Fruit fly (Drosophila melanogaster) whole organism, embryonic: Measurements from ENCODE around the gene Snm1.
A peak's percentile ranks its signal among the peaks of the same experiment; 100 is the strongest.

Experiments used
- Ada2b ChIP-seq: fragments of 200-800 bp; sonication (Bioruptor generic); IDR thresholded peaks from 2 replicates; pipeline ENCODE4 v1.3.6; 2022; ENCODE audit warnings: missing biosample characterization, missing genetic modification characterization
- CG10147 ChIP-seq: fragments of 200-800 bp; sonication (Bioruptor generic); optimal IDR thresholded peaks from 2 replicates; lab custom pipeline; 2019; ENCODE audit warnings: missing biosample characterization, mild to moderate bottlenecking, missing genetic modification characterization, moderate library complexity
- CG11695 ChIP-seq: fragments of 200-800 bp; sonication (Bioruptor generic); IDR thresholded peaks from 3 replicates; pipeline ENCODE4 v1.3.6; 2022; ENCODE audit warnings: missing biosample characterization, missing genetic modification characterization
- CG1233 ChIP-seq: fragments of 200-800 bp; sonication (Bioruptor generic); optimal IDR thresholded peaks from 4 replicates; lab custom pipeline; 2018; ENCODE audit warnings: missing biosample characterization, mild to moderate bottlenecking, missing genetic modification characterization
- CG13123 ChIP-seq: fragments of 200-800 bp; sonication (Bioruptor generic); optimal IDR thresholded peaks from 2 replicates; lab custom pipeline; 2016; ENCODE audit warnings: missing biosample characterization, missing genetic modification characterization
- CG14441 ChIP-seq: fragments of 200-800 bp; sonication (Bioruptor generic); IDR thresholded peaks from 2 replicates; pipeline ENCODE4 v1.3.6; 2022; ENCODE audit warnings: missing biosample characterization, missing genetic modification characterization
- CG15601 ChIP-seq: fragments of 200-800 bp; sonication (Bioruptor generic); optimal IDR thresholded peaks from 3 replicates; lab custom pipeline; 2019; ENCODE audit warnings: missing biosample characterization, mild to moderate bottlenecking, missing genetic modification characterization, moderate library complexity
- CG17359 ChIP-seq: fragments of 200-800 bp; sonication (Bioruptor generic); optimal IDR thresholded peaks from 3 replicates; lab custom pipeline; 2018; ENCODE audit warnings: missing biosample characterization, mild to moderate bottlenecking, missing genetic modification characterization, moderate library complexity
- CG1832 ChIP-seq: fragments of 200-800 bp; sonication (Bioruptor generic); optimal IDR thresholded peaks from 2 replicates; lab custom pipeline; 2017; ENCODE audit warnings: missing biosample characterization, mild to moderate bottlenecking, missing genetic modification characterization, inconsistent platforms
- CG18476 ChIP-seq: fragments of 200-800 bp; sonication (Bioruptor generic); optimal IDR thresholded peaks from 2 replicates; lab custom pipeline; 2016; ENCODE audit warnings: missing biosample characterization, mild to moderate bottlenecking, missing genetic modification characterization
- CG2129 ChIP-seq: fragments of 200-800 bp; sonication (Bioruptor generic); IDR thresholded peaks from 2 replicates; pipeline ENCODE4 v1.3.6; 2022; ENCODE audit warnings: missing biosample characterization, missing genetic modification characterization; ENCODE audit not compliant: partially characterized antibody
- CG33557 ChIP-seq: fragments of 200-800 bp; sonication (Bioruptor generic); optimal IDR thresholded peaks from 2 replicates; lab custom pipeline; 2019; ENCODE audit warnings: missing biosample characterization, mild to moderate bottlenecking, missing genetic modification characterization, moderate library complexity
- CG4282 ChIP-seq: fragments of 200-800 bp; sonication (Bioruptor generic); optimal IDR thresholded peaks from 2 replicates; lab custom pipeline; 2016; ENCODE audit warnings: missing biosample characterization, missing genetic modification characterization
- CG6272 ChIP-seq: fragments of 200-800 bp; sonication (Bioruptor generic); IDR thresholded peaks from 2 replicates; pipeline ENCODE4 v1.3.6; 2022; ENCODE audit warnings: missing biosample characterization, missing genetic modification characterization
- CG7357 ChIP-seq: fragments of 200-800 bp; sonication (Bioruptor generic); IDR thresholded peaks from 3 replicates; pipeline ENCODE4 v1.3.6; 2022; ENCODE audit warnings: missing biosample characterization, missing genetic modification characterization
- CTCF ChIP-seq: fragments of 200-800 bp; sonication (Bioruptor generic); optimal IDR thresholded peaks from 2 replicates; lab custom pipeline; 2017; ENCODE audit warnings: missing biosample characterization, mild to moderate bottlenecking, missing genetic modification characterization, moderate library complexity
- CkIIα-i1 ChIP-seq: fragments of 200-800 bp; sonication (Bioruptor generic); IDR thresholded peaks from 2 replicates; pipeline ENCODE4 v1.3.6; 2022; ENCODE audit warnings: missing biosample characterization, missing genetic modification characterization
- D19B ChIP-seq: fragments of 200-800 bp; sonication (Bioruptor generic); optimal IDR thresholded peaks from 2 replicates; lab custom pipeline; 2017; ENCODE audit warnings: missing biosample characterization, mild to moderate bottlenecking, missing genetic modification characterization
- Dbx ChIP-seq: fragments of 200-800 bp; sonication (Bioruptor generic); IDR thresholded peaks from 3 replicates; pipeline ENCODE4 v1.3.6; 2022; ENCODE audit warnings: missing biosample characterization, missing genetic modification characterization
- Dref ChIP-seq: fragments of 200-800 bp; sonication (Bioruptor generic); IDR thresholded peaks from 2 replicates; pipeline ENCODE4 v1.3.6; 2022; ENCODE audit warnings: missing biosample characterization, missing genetic modification characterization
- ERR ChIP-seq: fragments of 200-800 bp; sonication (Bioruptor generic); optimal IDR thresholded peaks from 2 replicates; lab custom pipeline; 2016; ENCODE audit warnings: missing biosample characterization, missing genetic modification characterization
- Jarid2 ChIP-seq: fragments of 200-800 bp; sonication (Bioruptor generic); optimal IDR thresholded peaks from 3 replicates; lab custom pipeline; 2017; ENCODE audit warnings: mild to moderate bottlenecking, missing biosample characterization, missing genetic modification reagents, missing genetic modification characterization
- Lim3 ChIP-seq: fragments of 200-800 bp; sonication (Bioruptor generic); IDR thresholded peaks from 2 replicates; pipeline ENCODE4 v1.3.6; 2022; ENCODE audit warnings: missing biosample characterization, missing genetic modification characterization
- MTF-1 ChIP-seq: fragments of 200-800 bp; sonication (Bioruptor generic); optimal IDR thresholded peaks from 2 replicates; lab custom pipeline; 2018; ENCODE audit warnings: missing biosample characterization, mild to moderate bottlenecking, missing genetic modification characterization, borderline replicate concordance
- Myb ChIP-seq: fragments of 200-800 bp; sonication (Bioruptor generic); optimal IDR thresholded peaks from 2 replicates; lab custom pipeline; 2016; ENCODE audit warnings: missing biosample characterization, missing genetic modification characterization
- NFAT ChIP-seq: fragments of 200-800 bp; sonication (Bioruptor generic); IDR thresholded peaks from 2 replicates; pipeline ENCODE4 v1.3.6; 2022; ENCODE audit warnings: missing biosample characterization, missing genetic modification characterization
- Pdp1 ChIP-seq, 2 experiments: fragments of 200-800 bp; sonication (Bioruptor generic); optimal IDR thresholded peaks; 3 replicates each; lab custom pipeline; 2016; ENCODE audit warnings: missing biosample characterization in 2 of 2, missing genetic modification characterization in 2 of 2, mild to moderate bottlenecking in 1 of 2, moderate library complexity in 1 of 2
- Sin3A ChIP-seq: fragments of >200 bp; optimal IDR thresholded peaks from 2 replicates; lab custom pipeline; 2018
- Sox102F ChIP-seq: fragments of 200-800 bp; sonication (Bioruptor generic); optimal IDR thresholded peaks from 2 replicates; lab custom pipeline; 2018; ENCODE audit warnings: missing biosample characterization, mild to moderate bottlenecking, missing genetic modification characterization, moderate library complexity
- Tbp ChIP-seq: fragments of >200 bp; optimal IDR thresholded peaks from 2 replicates; lab custom pipeline; 2018; ENCODE audit warnings: missing biosample characterization, missing genetic modification characterization
- ap ChIP-seq: fragments of 200-800 bp; sonication (Bioruptor generic); IDR thresholded peaks from 2 replicates; pipeline ENCODE4 v1.3.6; 2022; ENCODE audit warnings: missing biosample characterization, missing genetic modification characterization
- az2 ChIP-seq: fragments of 200-800 bp; sonication (Bioruptor generic); optimal IDR thresholded peaks from 3 replicates; lab custom pipeline; 2016; ENCODE audit warnings: missing biosample characterization, missing genetic modification characterization
- cad ChIP-seq: fragments of >200 bp; optimal IDR thresholded peaks from 2 replicates; lab custom pipeline; 2017; ENCODE audit warnings: missing biosample characterization, missing genetic modification characterization
- corto ChIP-seq: fragments of 200-800 bp; sonication (Bioruptor generic); optimal IDR thresholded peaks from 2 replicates; lab custom pipeline; 2016; ENCODE audit warnings: missing biosample characterization, mild to moderate bottlenecking, missing genetic modification characterization, moderate library complexity
- cwo ChIP-seq: fragments of 200-800 bp; sonication (Bioruptor generic); optimal IDR thresholded peaks from 3 replicates; lab custom pipeline; 2017; ENCODE audit warnings: missing biosample characterization, missing genetic modification characterization, mild to moderate bottlenecking, moderate library complexity, missing genetic modification reagents
- danr ChIP-seq: fragments of 200-800 bp; sonication (Bioruptor generic); IDR thresholded peaks from 2 replicates; pipeline ENCODE4 v1.3.6; 2022; ENCODE audit warnings: missing biosample characterization, missing genetic modification characterization
- gcm ChIP-seq: fragments of 200-800 bp; sonication (Bioruptor generic); optimal IDR thresholded peaks from 2 replicates; lab custom pipeline; 2019; ENCODE audit warnings: missing biosample characterization, mild to moderate bottlenecking, missing genetic modification characterization, moderate library complexity
- grau ChIP-seq: fragments of 200-800 bp; optimal IDR thresholded peaks from 3 replicates; lab custom pipeline; 2019; ENCODE audit warnings: missing biosample characterization, mild to moderate bottlenecking, missing genetic modification characterization, moderate library complexity
- ham ChIP-seq: fragments of 200-800 bp; sonication (Bioruptor generic); IDR thresholded peaks from 2 replicates; pipeline ENCODE4 v1.3.6; 2022; ENCODE audit warnings: missing biosample characterization, missing genetic modification characterization
- insv ChIP-seq, 2 experiments: fragments of 200-800 bp; sonication (Bioruptor generic); optimal IDR thresholded peaks; 3 replicates each; lab custom pipeline; 2016 to 2018; ENCODE audit warnings: missing biosample characterization in 2 of 2, missing genetic modification characterization in 2 of 2
- lbe ChIP-seq: fragments of 200-800 bp; sonication (Bioruptor generic); optimal IDR thresholded peaks from 2 replicates; lab custom pipeline; 2016; ENCODE audit warnings: missing biosample characterization, mild to moderate bottlenecking, missing genetic modification characterization
- mld ChIP-seq: fragments of 200-800 bp; sonication (Bioruptor generic); IDR thresholded peaks from 3 replicates; pipeline ENCODE4 v1.3.6; 2022; ENCODE audit warnings: missing biosample characterization, missing genetic modification characterization; ENCODE audit not compliant: partially characterized antibody
- nau ChIP-seq: fragments of 200-800 bp; sonication (Bioruptor generic); optimal IDR thresholded peaks from 3 replicates; lab custom pipeline; 2017; ENCODE audit warnings: missing biosample characterization, mild to moderate bottlenecking, missing genetic modification characterization, missing genetic modification reagents
- oc ChIP-seq: fragments of 200-800 bp; sonication (Bioruptor generic); optimal IDR thresholded peaks from 2 replicates; lab custom pipeline; 2018; ENCODE audit warnings: missing biosample characterization, mild to moderate bottlenecking, missing genetic modification characterization, moderate library complexity
- pb ChIP-seq: fragments of 200-800 bp; sonication (Bioruptor generic); optimal IDR thresholded peaks from 3 replicates; lab custom pipeline; 2016; ENCODE audit warnings: missing biosample characterization, missing genetic modification characterization
- pfk ChIP-seq: fragments of 200-800 bp; sonication (Bioruptor generic); optimal IDR thresholded peaks from 2 replicates; lab custom pipeline; 2018; ENCODE audit warnings: missing biosample characterization, mild to moderate bottlenecking, missing genetic modification characterization, moderate library complexity
- row ChIP-seq: fragments of 200-800 bp; sonication (Bioruptor generic); IDR thresholded peaks from 3 replicates; pipeline ENCODE4 v1.3.6; 2022; ENCODE audit warnings: missing biosample characterization, missing genetic modification characterization
- sim ChIP-seq: fragments of 200-800 bp; sonication (Bioruptor generic); IDR thresholded peaks from 2 replicates; pipeline ENCODE4 v1.3.6; 2022; ENCODE audit warnings: missing biosample characterization, missing genetic modification characterization
- sna ChIP-seq: fragments of 200-800 bp; sonication (Bioruptor generic); IDR thresholded peaks from 2 replicates; pipeline ENCODE4 v1.3.6; 2022; ENCODE audit warnings: missing biosample characterization, missing genetic modification characterization; ENCODE audit not compliant: partially characterized antibody
- usp ChIP-seq: fragments of >200 bp; optimal IDR thresholded peaks from 2 replicates; lab custom pipeline; 2017; ENCODE audit warnings: missing biosample characterization, missing genetic modification characterization
- vfl ChIP-seq: fragments of 200-800 bp; sonication (Bioruptor generic); optimal IDR thresholded peaks from 2 replicates; lab custom pipeline; 2016; ENCODE audit warnings: missing biosample characterization, missing genetic modification characterization
- z ChIP-seq: fragments of 200-800 bp; sonication (Bioruptor generic); IDR thresholded peaks from 3 replicates; pipeline ENCODE4 v1.3.6; 2022; ENCODE audit warnings: missing biosample characterization, missing genetic modification characterization

Snm1 gene

DNA sequence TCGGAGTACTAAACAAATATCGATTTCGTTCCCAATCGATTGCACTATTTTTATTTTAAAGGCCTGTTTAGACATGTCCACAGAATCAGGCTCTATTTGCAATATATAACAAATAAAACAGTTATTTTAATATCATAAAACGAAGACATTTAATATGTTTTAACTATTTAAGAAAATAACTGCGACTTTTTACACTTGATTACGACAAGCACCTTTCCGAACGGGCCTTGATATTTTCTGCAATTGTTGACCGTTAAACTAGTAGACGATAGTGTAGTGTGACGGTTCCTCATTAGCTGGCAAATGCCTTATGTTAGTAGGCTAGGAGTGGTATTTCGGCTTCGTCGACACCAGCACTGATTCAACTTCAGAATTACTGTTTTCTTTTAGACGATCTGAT is 13.7 kb downstream of the Snm1 start, which contains the start of the genes CG2931 and Rheb (continued):
- peak; percentile 46 for TF ChIP-seq gcm (GFP tag; lab: Kevin White, UChicago)
- peak; percentile 23 for TF ChIP-seq CG10147
- no peak for TF ChIP-seq pfk
- no peak for TF ChIP-seq D19B (GFP tag; lab: Kevin White, UChicago)
- TF ChIP-seq corto (GFP tag; lab: Kevin White, UChicago), result peak; percentile 41
- peak; percentile 79 for TF ChIP-seq CG14441 (GFP tag; lab: Robert Waterston, UW)
- peak; percentile 66 for TF ChIP-seq CG2129 (GFP tag; lab: Robert Waterston, UW)
- TF ChIP-seq cwo (GFP tag; lab: Kevin White, UChicago), result no peak
- peak; percentile 74 for TF ChIP-seq CG7357 (GFP tag; lab: Robert Waterston, UW)
- peak; percentile 6 for TF ChIP-seq nau (GFP tag; lab: Kevin White, UChicago)
- TF ChIP-seq CG33557 (GFP tag; lab: Kevin White, UChicago), result peak; percentile 44
- no peak for TF ChIP-seq usp (GFP tag; lab: Kevin White, UChicago)
- no peak for TF ChIP-seq Lim3
- peak; percentile 68 for TF ChIP-seq CG6272
- peak in 1 of 2 experiments; percentile 59 for TF ChIP-seq insv (GFP tag; optimal IDR thresholded peaks at IDR 0.05; lab: Kevin White, UChicago)
- peak; percentile 42; the same call in 1 of the 2 replicates for TF ChIP-seq ap
- TF ChIP-seq grau (tag; lab: Kevin White, UChicago), result peak; percentile 67
- TF ChIP-seq CG1233, result no peak
- TF ChIP-seq sim (GFP tag; lab: Robert Waterston, UW), result no peak
- TF ChIP-seq ERR (GFP tag; lab: Kevin White, UChicago), result peak; percentile 24
- peak; percentile 43 for TF ChIP-seq CG18476 (GFP tag; lab: Kevin White, UChicago)
- no peak for TF ChIP-seq ham (GFP tag; lab: Robert Waterston, UW)
- 0 out of 3 replicates have a peak, but pooled peaks have one; percentile 21 for TF ChIP-seq CG11695 (GFP tag; lab: Robert Waterston, UW)
- no peak for TF ChIP-seq z (GFP tag; lab: Robert Waterston, UW)
- no peak for TF ChIP-seq Sox102F (GFP tag; lab: Kevin White, UChicago)
- no peak for TF ChIP-seq NFAT (GFP tag; lab: Robert Waterston, UW)
- no peak for TF ChIP-seq CG1832 (GFP tag; lab: Kevin White, UChicago)
- peak; percentile 71 for TF ChIP-seq Sin3A (lab: Kevin White, UChicago)
- TF ChIP-seq pb (GFP tag; lab: Kevin White, UChicago), result no peak
- peak; percentile 73; the same call in 2 of the 3 replicates for TF ChIP-seq Dbx (GFP tag; lab: Robert Waterston, UW)
- peak; percentile 36; the same call in 1 of the 2 replicates for TF ChIP-seq danr
- no peak for TF ChIP-seq mld (GFP tag; lab: Robert Waterston, UW)
- peak; percentile 42 for TF ChIP-seq vfl (GFP tag; lab: Kevin White, UChicago)
- peak; percentile 89 for TF ChIP-seq sna
- no peak for TF ChIP-seq Tbp (GFP tag; lab: Kevin White, UChicago)
- TF ChIP-seq Pdp1 (GFP tag; optimal IDR thresholded peaks at IDR 0.05; lab: Kevin White, UChicago), result peak; percentile 44 to 67
- peak; percentile 63 for TF ChIP-seq Dref (GFP tag; lab: Robert Waterston, UW)
- no peak for TF ChIP-seq oc (tag; lab: Kevin White, UChicago)
- no peak for TF ChIP-seq CG4282 (GFP tag; lab: Kevin White, UChicago)
- TF ChIP-seq CG17359 (tag; lab: Kevin White, UChicago), result peak; percentile 47
- TF ChIP-seq lbe (GFP tag; lab: Kevin White, UChicago), result peak; percentile 30
- TF ChIP-seq CkIIα-i1, result no peak
- TF ChIP-seq CG13123, result peak; percentile 48
- TF ChIP-seq Myb (GFP tag; lab: Kevin White, UChicago), result peak; percentile 92
- TF ChIP-seq cad (GFP tag; lab: Kevin White, UChicago), result no peak
- TF ChIP-seq az2 (GFP tag; lab: Kevin White, UChicago), result peak; percentile 72
- TF ChIP-seq MTF-1 (GFP tag; lab: Kevin White, UChicago), result no peak
- TF ChIP-seq Ada2b (GFP tag; lab: Robert Waterston, UW), result peak; percentile 74
- no peak for TF ChIP-seq Jarid2 (GFP tag; lab: Kevin White, UChicago)
- TF ChIP-seq CTCF (GFP tag; lab: Kevin White, UChicago), result peak; percentile 27
- peak; percentile 71 for TF ChIP-seq CG15601
- peak; percentile 94 for TF ChIP-seq row (GFP tag; lab: Robert Waterston, UW)
